Fruit fly (Drosophila melanogaster): ENCODE measurements around the gene mTerf3.

The mTerf3 gene

DNA sequence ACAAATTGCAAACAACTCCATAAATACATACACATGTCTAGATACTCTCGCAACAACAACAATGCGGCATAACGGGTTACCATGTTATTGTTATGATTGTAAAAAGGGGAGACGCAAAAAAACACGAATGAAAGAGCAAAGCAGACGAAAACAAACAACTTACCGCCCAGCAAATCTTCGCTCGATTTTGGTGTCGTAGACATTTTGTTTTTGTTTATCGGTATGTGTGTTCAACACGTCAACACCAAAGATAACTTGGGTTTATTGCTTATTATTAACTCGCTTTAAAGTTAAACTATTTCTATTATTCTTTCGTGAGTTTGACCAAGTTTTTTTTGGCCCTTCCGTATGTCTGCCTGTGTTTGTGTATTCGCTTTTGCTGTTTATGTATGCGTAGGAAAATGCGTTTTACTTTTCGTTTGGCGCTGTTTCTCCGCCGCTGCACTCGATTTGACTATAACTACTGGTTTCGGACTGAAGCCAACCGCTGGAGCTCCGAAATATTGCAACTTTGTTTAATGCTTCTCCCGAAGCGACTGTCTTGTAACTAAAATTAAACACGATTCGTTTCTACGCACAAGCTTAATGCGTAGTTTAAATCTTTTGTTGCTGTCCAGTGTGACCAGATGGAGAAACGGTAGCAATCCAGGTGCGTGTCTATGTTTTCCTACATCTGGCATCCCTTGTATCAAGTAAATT lies 1.6 kb downstream of the mTerf3 start, which contains the start of gene BNIP3:
Gene BNIP3 (minus strand): TSS at position 589 of the 699 bp plus-strand sequence.
- TF ChIP-seq Pif1B (GFP tag; optimal IDR thresholded peaks at IDR 0.05) (no peak), fd96Ca (GFP tag; IDR thresholded peaks at IDR 0.05) (no peak), CG34367 (tag; optimal IDR thresholded peaks at IDR 0.05) (no peak), CG8301 (tag; optimal IDR thresholded peaks at IDR 0.05) (no peak), Snoo (tag; optimal IDR thresholded peaks at IDR 0.05) (no peak), Pif1A (GFP tag; optimal IDR thresholded peaks at IDR 0.05) (no peak), CG8159 (tag; optimal IDR thresholded peaks at IDR 0.05) (peak; percentile 2)

dm6 chr3L:20517897-20518804 lies 2.4 kb downstream of the mTerf3 start:
- TF ChIP-seq CG10348 (GFP tag; IDR thresholded peaks at IDR 0.05) = no peak
- peak; percentile 24 for TF ChIP-seq Pif1A (GFP tag; optimal IDR thresholded peaks at IDR 0.05)
- TF ChIP-seq D1 (tag; optimal IDR thresholded peaks at IDR 0.05) = peak; percentile 44
- peak; percentile 69 for TF ChIP-seq CG12605 (GFP tag; IDR thresholded peaks at IDR 0.05)
- peak; percentile 67 for TF ChIP-seq CG13204 (GFP tag; optimal IDR thresholded peaks at IDR 0.05)
- TF ChIP-seq CG4496 (GFP tag; IDR thresholded peaks at IDR 0.05) = peak; percentile 69
- TF ChIP-seq CG15710 (tag; optimal IDR thresholded peaks at IDR 0.05) = peak; percentile 4
- peak; percentile 48 for TF ChIP-seq CG14655 (GFP tag; optimal IDR thresholded peaks at IDR 0.05)
- peak; percentile 19 for TF ChIP-seq CG34367 (tag; optimal IDR thresholded peaks at IDR 0.05)
- TF ChIP-seq Pif1B (GFP tag; optimal IDR thresholded peaks at IDR 0.05) = peak; percentile 54
- no peak for TF ChIP-seq rn (GFP tag; IDR thresholded peaks at IDR 0.05)
- peak; percentile 37 for TF ChIP-seq CG17806 (tag; optimal IDR thresholded peaks at IDR 0.05)
- peak; percentile 7 for TF ChIP-seq CG9948 (tag; optimal IDR thresholded peaks at IDR 0.05)
- TF ChIP-seq EcR (GFP tag; optimal IDR thresholded peaks at IDR 0.05) = peak; percentile 86
- peak; percentile 15; the same call in 1 of the 2 replicates for TF ChIP-seq CG32121 (GFP tag; IDR thresholded peaks at IDR 0.05)
- 0 out of 2 replicates have a peak, but pooled peaks have one; percentile 33 for TF ChIP-seq Ets98B (GFP tag; IDR thresholded peaks at IDR 0.05)
- TF ChIP-seq CG8159 (tag; optimal IDR thresholded peaks at IDR 0.05) = no peak
- TF ChIP-seq Snoo (tag; optimal IDR thresholded peaks at IDR 0.05) = peak; percentile 30
- TF ChIP-seq gl (tag; optimal IDR thresholded peaks at IDR 0.05) = peak; percentile 71
- no peak for TF ChIP-seq CG8301 (tag; optimal IDR thresholded peaks at IDR 0.05)
- no peak for TF ChIP-seq fd96Ca (GFP tag; IDR thresholded peaks at IDR 0.05)

dm6 chr3L:20517179-20517834 lies 3.3 kb downstream of the mTerf3 start:
- TF ChIP-seq EcR (GFP tag; optimal IDR thresholded peaks at IDR 0.05) (peak; percentile 98), CG32121 (GFP tag; IDR thresholded peaks at IDR 0.05) (no peak), CG14655 (GFP tag; optimal IDR thresholded peaks at IDR 0.05) (no peak), Pif1A (GFP tag; optimal IDR thresholded peaks at IDR 0.05) (no peak), CG12605 (GFP tag; IDR thresholded peaks at IDR 0.05) (no peak)

dm6 chr3L:20516519-20517178 lies 3.9 kb downstream of the mTerf3 start:
- TF ChIP-seq CG13204 (GFP tag; optimal IDR thresholded peaks at IDR 0.05) (no peak), Snoo (tag; optimal IDR thresholded peaks at IDR 0.05) (peak; percentile 23), fd96Ca (GFP tag; IDR thresholded peaks at IDR 0.05) (no peak), CG32121 (GFP tag; IDR thresholded peaks at IDR 0.05) (no peak), Pif1B (GFP tag; optimal IDR thresholded peaks at IDR 0.05) (no peak), CG34367 (tag; optimal IDR thresholded peaks at IDR 0.05) (peak; percentile 46), CG8301 (tag; optimal IDR thresholded peaks at IDR 0.05) (peak; percentile 18), CG4496 (GFP tag; IDR thresholded peaks at IDR 0.05) (0 out of 3 replicates have a peak, but pooled peaks have one; percentile 39), CG12605 (GFP tag; IDR thresholded peaks at IDR 0.05) (no peak; the same call in 1 of the 2 replicates), CG8159 (tag; optimal IDR thresholded peaks at IDR 0.05) (peak; percentile 61), EcR (GFP tag; optimal IDR thresholded peaks at IDR 0.05) (no peak), D1 (tag; optimal IDR thresholded peaks at IDR 0.05) (no peak), gl (tag; optimal IDR thresholded peaks at IDR 0.05) (no peak), CG15710 (tag; optimal IDR thresholded peaks at IDR 0.05) (peak; percentile 56), rn (GFP tag; IDR thresholded peaks at IDR 0.05) (no peak), CG9948 (tag; optimal IDR thresholded peaks at IDR 0.05) (peak; percentile 13), CG10348 (GFP tag; IDR thresholded peaks at IDR 0.05) (no peak), Ets98B (GFP tag; IDR thresholded peaks at IDR 0.05) (peak; percentile 36), CG14655 (GFP tag; optimal IDR thresholded peaks at IDR 0.05) (peak; percentile 52), Pif1A (GFP tag; optimal IDR thresholded peaks at IDR 0.05) (peak; percentile 8), CG17806 (tag; optimal IDR thresholded peaks at IDR 0.05) (peak; percentile 48)

DNA sequence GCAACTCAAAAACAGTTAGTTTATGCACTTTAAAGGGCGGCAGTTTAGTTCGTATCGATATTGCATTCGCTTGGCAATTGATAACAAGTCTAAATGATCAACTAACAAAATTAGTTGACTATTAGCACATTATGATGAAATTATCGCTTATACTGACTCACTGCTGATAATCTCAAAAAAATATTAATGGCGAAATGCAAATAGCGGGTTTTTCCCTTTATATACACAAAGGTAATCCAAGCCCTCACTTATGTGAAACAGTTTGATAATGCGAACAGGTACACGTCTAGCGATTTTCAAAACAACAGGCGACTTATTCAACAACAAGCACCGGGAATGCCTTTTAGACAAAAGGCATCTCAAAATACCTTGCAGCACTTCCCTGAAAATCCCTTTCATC lies 6.5 kb downstream of the mTerf3 start:
- TF ChIP-seq CG8301 (tag; optimal IDR thresholded peaks at IDR 0.05) = no peak
- no peak for TF ChIP-seq gl (tag; optimal IDR thresholded peaks at IDR 0.05)
- no peak for TF ChIP-seq EcR (GFP tag; optimal IDR thresholded peaks at IDR 0.05)
- no peak for TF ChIP-seq D1 (tag; optimal IDR thresholded peaks at IDR 0.05)
- TF ChIP-seq Pif1A (GFP tag; optimal IDR thresholded peaks at IDR 0.05) = no peak
- TF ChIP-seq rn (GFP tag; IDR thresholded peaks at IDR 0.05) = no peak
- no peak for TF ChIP-seq Ets98B (GFP tag; IDR thresholded peaks at IDR 0.05)
- TF ChIP-seq CG13204 (GFP tag; optimal IDR thresholded peaks at IDR 0.05) = no peak
- no peak for TF ChIP-seq CG34367 (tag; optimal IDR thresholded peaks at IDR 0.05)
- TF ChIP-seq CG32121 (GFP tag; IDR thresholded peaks at IDR 0.05) = no peak
- no peak for TF ChIP-seq Pif1B (GFP tag; optimal IDR thresholded peaks at IDR 0.05)
- no peak for TF ChIP-seq CG15710 (tag; optimal IDR thresholded peaks at IDR 0.05)

Data from whole organism, pupa.